Worm (Caenorhabditis elegans) whole organism, L2 larva: ENCODE results near the gene Y7A5A.1.

Experiments
- F13H6.1 ChIP-seq: sonication (generic microtip); optimal IDR thresholded peaks from 2 replicates; lab custom pipeline; 2016; ENCODE audit warnings: missing genetic modification characterization, missing compliant biosample characterization
- R02D3.7 ChIP-seq: fragments of 150-350 bp; optimal IDR thresholded peaks from 2 replicates; lab custom pipeline; 2014; ENCODE audit warnings: missing biosample characterization, missing genetic modification characterization
- Y55F3AM.14 ChIP-seq: fragments of 200-800 bp; sonication (Bioruptor generic); optimal IDR thresholded peaks from 2 replicates; lab custom pipeline; 2018; ENCODE audit warnings: mild to moderate bottlenecking, missing genetic modification characterization, missing compliant biosample characterization
- ZK546.5 ChIP-seq: sonication (generic microtip); optimal IDR thresholded peaks from 2 replicates; lab custom pipeline; 2017; ENCODE audit warnings: missing biosample characterization, missing genetic modification characterization
- alr-1 ChIP-seq: fragments of 150-350 bp; optimal IDR thresholded peaks from 2 replicates; lab custom pipeline; 2014; ENCODE audit warnings: missing biosample characterization, missing genetic modification characterization
- aly-2 ChIP-seq: fragments of 150-350 bp; optimal IDR thresholded peaks from 2 replicates; lab custom pipeline; 2014; ENCODE audit warnings: missing biosample characterization, missing genetic modification characterization
- ama-1 ChIP-seq: fragments of 150-350 bp; optimal IDR thresholded peaks from 2 replicates; lab custom pipeline; 2018; ENCODE audit warnings: inconsistent platforms
- blmp-1 ChIP-seq: sonication (generic microtip); optimal IDR thresholded peaks from 2 replicates; lab custom pipeline; 2017; ENCODE audit warnings: missing genetic modification characterization, mild to moderate bottlenecking, missing compliant biosample characterization, antibody characterized with exemption, moderate library complexity; ENCODE audit not compliant: insufficient read depth
- ceh-82 ChIP-seq: fragments of 150-350 bp; optimal IDR thresholded peaks from 2 replicates; lab custom pipeline; 2014; ENCODE audit warnings: missing biosample characterization, missing genetic modification characterization
- crh-2 ChIP-seq: sonication (generic microtip); optimal IDR thresholded peaks from 2 replicates; lab custom pipeline; 2017; ENCODE audit warnings: missing biosample characterization, missing genetic modification characterization
- egl-27 ChIP-seq: sonication (generic microtip); optimal IDR thresholded peaks from 3 replicates; lab custom pipeline; 2017; ENCODE audit warnings: missing biosample characterization, missing genetic modification reagents, missing genetic modification characterization
- elt-3 ChIP-seq: sonication (generic microtip); optimal IDR thresholded peaks from 2 replicates; lab custom pipeline; 2017; ENCODE audit warnings: missing biosample characterization, missing genetic modification characterization
- fos-1 ChIP-seq: fragments of 150-350 bp; optimal IDR thresholded peaks from 2 replicates; lab custom pipeline; 2014; ENCODE audit warnings: missing biosample characterization, missing genetic modification characterization
- gmeb-1 ChIP-seq: fragments of 150-350 bp; optimal IDR thresholded peaks from 2 replicates; lab custom pipeline; 2014; ENCODE audit warnings: missing biosample characterization, missing genetic modification characterization
- lin-11 ChIP-seq: fragments of 150-350 bp; sonication (generic microtip); optimal IDR thresholded peaks from 2 replicates; lab custom pipeline; 2014; ENCODE audit warnings: missing biosample characterization, missing genetic modification characterization, inconsistent platforms, mixed read lengths
- lin-13 ChIP-seq: fragments of 150-350 bp; optimal IDR thresholded peaks from 2 replicates; lab custom pipeline; 2014; ENCODE audit warnings: missing biosample characterization, missing genetic modification reagents, missing genetic modification characterization
- lsy-2 ChIP-seq, 2 experiments: fragments of 150-350 bp in 1 of 2; sonication (generic microtip) in 1 of 2; optimal IDR thresholded peaks; 2 replicates each; lab custom pipeline; 2014 to 2017; ENCODE audit warnings: missing biosample characterization in 2 of 2, missing genetic modification characterization in 2 of 2
- mbf-1 ChIP-seq: sonication (generic microtip); optimal IDR thresholded peaks from 2 replicates; lab custom pipeline; 2017; ENCODE audit warnings: missing biosample characterization, missing genetic modification characterization
- mdl-1 ChIP-seq, 2 experiments: fragments of 150-350 bp in 1 of 2; sonication (generic microtip) in 1 of 2; optimal IDR thresholded peaks; 2 replicates each; lab custom pipeline; 2017; ENCODE audit warnings: missing biosample characterization in 2 of 2, missing genetic modification characterization in 2 of 2
- nhr-10 ChIP-seq: sonication (generic microtip); optimal IDR thresholded peaks from 2 replicates; lab custom pipeline; 2017; ENCODE audit warnings: missing biosample characterization, missing genetic modification characterization
- nhr-11 ChIP-seq: fragments of 150-350 bp; optimal IDR thresholded peaks from 2 replicates; lab custom pipeline; 2014; ENCODE audit warnings: missing biosample characterization, missing genetic modification characterization
- nhr-12 ChIP-seq: fragments of 150-350 bp; optimal IDR thresholded peaks from 2 replicates; lab custom pipeline; 2014; ENCODE audit warnings: missing biosample characterization, missing genetic modification characterization
- nhr-21 ChIP-seq: fragments of 150-350 bp; optimal IDR thresholded peaks from 2 replicates; lab custom pipeline; 2014; ENCODE audit warnings: missing biosample characterization, missing genetic modification characterization
- nhr-25 ChIP-seq: fragments of 150-350 bp; sonication (generic microtip); optimal IDR thresholded peaks from 3 replicates; lab custom pipeline; 2014; ENCODE audit warnings: missing biosample characterization, missing genetic modification characterization
- nhr-6 ChIP-seq: fragments of 150-350 bp; optimal IDR thresholded peaks from 2 replicates; lab custom pipeline; 2014; ENCODE audit warnings: missing biosample characterization, missing genetic modification characterization
- nhr-77 ChIP-seq: fragments of 150-350 bp; optimal IDR thresholded peaks from 2 replicates; lab custom pipeline; 2014; ENCODE audit warnings: missing biosample characterization, missing genetic modification characterization
- peb-1 ChIP-seq: fragments of 150-350 bp; optimal IDR thresholded peaks from 2 replicates; lab custom pipeline; 2014; ENCODE audit warnings: missing biosample characterization, missing genetic modification characterization
- skn-1 ChIP-seq: sonication (generic microtip); optimal IDR thresholded peaks from 2 replicates; lab custom pipeline; 2017; ENCODE audit warnings: missing biosample characterization, missing genetic modification characterization
- sma-3 ChIP-seq: sonication (generic microtip); optimal IDR thresholded peaks from 2 replicates; lab custom pipeline; 2016; ENCODE audit warnings: missing genetic modification reagents, missing genetic modification characterization, missing compliant biosample characterization
- unc-39 ChIP-seq: fragments of 150-350 bp; optimal IDR thresholded peaks from 2 replicates; lab custom pipeline; 2014; ENCODE audit warnings: missing biosample characterization, missing genetic modification characterization
- unc-55 ChIP-seq: fragments of 150-350 bp; sonication (generic microtip); optimal IDR thresholded peaks from 3 replicates; lab custom pipeline; 2014; ENCODE audit warnings: missing biosample characterization, missing genetic modification reagents, missing genetic modification characterization
- unc-62 ChIP-seq: fragments of 150-350 bp; optimal IDR thresholded peaks from 2 replicates; lab custom pipeline; 2014; ENCODE audit warnings: missing biosample characterization, missing genetic modification reagents, missing genetic modification characterization
- ztf-1 ChIP-seq: fragments of 200-800 bp; sonication (Bioruptor generic); conservative IDR thresholded peaks from 2 replicates; pipeline ENCODE4 v1.3.6; 2022; ENCODE audit warnings: missing genetic modification characterization, missing compliant biosample characterization
- ztf-11 ChIP-seq: sonication (generic microtip); optimal IDR thresholded peaks from 2 replicates; lab custom pipeline; 2017; ENCODE audit warnings: missing biosample characterization, missing genetic modification characterization

Y7A5A.1 gene

DNA sequence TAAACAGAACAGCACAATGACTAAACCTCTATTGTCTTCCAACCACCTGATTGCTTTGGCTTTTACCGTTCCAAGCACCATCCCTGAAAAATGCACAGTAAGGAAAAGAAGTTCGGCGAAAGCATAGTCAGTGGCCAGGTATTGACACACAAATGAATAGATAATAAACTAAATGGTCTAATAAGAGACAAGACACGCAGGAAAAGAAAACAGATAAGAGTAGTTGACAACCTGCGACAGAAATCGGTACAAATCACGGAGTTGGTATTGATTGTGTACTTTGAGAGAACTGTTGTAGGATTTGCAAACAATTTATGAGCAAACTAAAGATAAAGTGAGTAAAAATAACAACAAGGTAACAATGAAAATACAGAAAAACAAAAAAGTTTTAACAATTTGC lies at the start of gene Y7A5A.1:
Gene Y7A5A.1, minus strand, starts transcription at position 83 of the 400 bp plus-strand sequence.
- TF ChIP-seq mbf-1 (tag; lab: Kevin White, UChicago) (no peak), unc-62 (GFP tag; lab: Kevin White, UChicago) (no peak), crh-2 (tag; lab: Kevin White, UChicago) (no peak), nhr-6 (tag; lab: Kevin White, UChicago) (no peak), fos-1 (tag; lab: Kevin White, UChicago) (peak; percentile 66)

DNA sequence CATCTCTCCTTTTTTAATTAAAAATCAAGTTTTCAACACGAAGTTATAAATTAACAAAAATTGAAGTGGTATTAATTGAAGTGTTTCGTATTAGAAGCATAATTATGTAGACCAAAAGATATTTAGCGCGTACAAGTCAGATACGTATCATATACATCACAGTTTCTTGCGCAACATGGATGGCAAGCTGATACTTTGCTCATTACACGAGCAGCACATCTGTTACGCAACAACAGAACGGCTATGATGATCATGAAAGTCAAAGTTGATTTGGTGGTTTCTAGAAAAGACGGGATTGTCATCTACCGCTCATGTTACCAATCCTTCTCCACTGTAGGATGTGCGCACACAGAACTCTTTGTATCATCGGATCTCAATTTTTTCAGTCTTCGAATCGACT lies 43.3 kb upstream of the Y7A5A.1 start:
- no peak for TF ChIP-seq R02D3.7 (tag; lab: Kevin White, UChicago)
- no peak for TF ChIP-seq lin-11 (tag; lab: Kevin White, UChicago)
- no peak for TF ChIP-seq Y55F3AM.14 (GFP tag; lab: Kevin White, UChicago)
- TF ChIP-seq nhr-11, result no peak
- TF ChIP-seq egl-27 (tag; lab: Kevin White, UChicago), result no peak
- no peak for TF ChIP-seq unc-55 (GFP tag; lab: Kevin White, UChicago)
- no peak for TF ChIP-seq ZK546.5 (tag; lab: Kevin White, UChicago)
- no peak for TF ChIP-seq unc-39 (tag; lab: Kevin White, UChicago)
- TF ChIP-seq lsy-2 (tag; optimal IDR thresholded peaks at IDR 0.05; lab: Kevin White, UChicago), result no peak
- no peak for TF ChIP-seq ama-1 (lab: Kevin White, UChicago)
- no peak for TF ChIP-seq nhr-10 (tag; lab: Kevin White, UChicago)
- TF ChIP-seq aly-2 (tag; lab: Kevin White, UChicago), result no peak
- TF ChIP-seq mbf-1 (tag; lab: Kevin White, UChicago), result no peak
- TF ChIP-seq alr-1 (tag; lab: Kevin White, UChicago), result no peak

- TF ChIP-seq mdl-1 (tag; optimal IDR thresholded peaks at IDR 0.05; lab: Kevin White, UChicago) (no peak), unc-62 (GFP tag; lab: Kevin White, UChicago) (no peak), lin-13 (GFP tag; lab: Kevin White, UChicago) (no peak), ztf-11 (tag; lab: Kevin White, UChicago) (no peak), crh-2 (tag; lab: Kevin White, UChicago) (no peak), unc-39 (tag; lab: Kevin White, UChicago) (no peak), elt-3 (tag; lab: Kevin White, UChicago) (no peak), nhr-77 (no peak), R02D3.7 (tag; lab: Kevin White, UChicago) (no peak), ceh-82 (tag; lab: Kevin White, UChicago) (no peak), ZK546.5 (tag; lab: Kevin White, UChicago) (no peak), mbf-1 (tag; lab: Kevin White, UChicago) (no peak), nhr-21 (no peak), nhr-10 (tag; lab: Kevin White, UChicago) (no peak), ama-1 (lab: Kevin White, UChicago) (no peak)
Measured at ce11 chrX:15811341-15811740, 40.0 kb upstream of the Y7A5A.1 start.

- TF ChIP-seq blmp-1 (tag; lab: Kevin White, UChicago) (no peak), ztf-1 (GFP tag; lab: Robert Waterston, UW) (no peak), nhr-12 (tag; lab: Kevin White, UChicago) (no peak), nhr-11 (no peak), aly-2 (tag; lab: Kevin White, UChicago) (no peak), peb-1 (tag; lab: Kevin White, UChicago) (no peak), nhr-10 (tag; lab: Kevin White, UChicago) (no peak), skn-1 (tag; lab: Kevin White, UChicago) (no peak), gmeb-1 (no peak), unc-55 (GFP tag; lab: Kevin White, UChicago) (no peak), lin-11 (tag; lab: Kevin White, UChicago) (no peak), nhr-25 (tag; lab: Kevin White, UChicago) (no peak), ceh-82 (tag; lab: Kevin White, UChicago) (no peak)
- TF ChIP-seq, all 48 proteins: peak for 0
Measured at ce11 chrX:15804072-15804471, 32.8 kb upstream of the Y7A5A.1 start, which contains the start of gene Y7A5A.7. Gene Y7A5A.7 (minus strand): TSS chrX:15804172.

ce11 chrX:15801827-15802226 lies 30.5 kb upstream of the Y7A5A.1 start:
- no peak for TF ChIP-seq sma-3 (GFP tag; lab: Kevin White, UChicago)
- TF ChIP-seq F13H6.1 (tag; lab: Kevin White, UChicago), result no peak
- no peak for TF ChIP-seq ZK546.5 (tag; lab: Kevin White, UChicago)
- TF ChIP-seq nhr-6 (tag; lab: Kevin White, UChicago), result no peak
